Worm (Caenorhabditis elegans) whole organism, early embryonic: ENCODE measurements around the gene nspg-6.

Experiments used
- B0310.2 ChIP-seq: sonication (generic microtip); optimal IDR thresholded peaks from 2 replicates; lab custom pipeline; 2016; ENCODE audit warnings: mild to moderate bottlenecking, missing genetic modification characterization, missing compliant biosample characterization
- F13C5.2 ChIP-seq: sonication (generic microtip); optimal IDR thresholded peaks from 2 replicates; lab custom pipeline; 2017; ENCODE audit warnings: mild to moderate bottlenecking, missing genetic modification characterization, inconsistent platforms, missing compliant biosample characterization
- aly-1 ChIP-seq: sonication (generic microtip); optimal IDR thresholded peaks from 2 replicates; lab custom pipeline; 2016; ENCODE audit warnings: missing genetic modification characterization, missing compliant biosample characterization
- ama-1 ChIP-seq: fragments of 150-350 bp; optimal IDR thresholded peaks from 2 replicates; lab custom pipeline; 2014
- ceh-13 ChIP-seq: fragments of 200-800 bp; sonication (Bioruptor generic); optimal IDR thresholded peaks from 2 replicates; lab custom pipeline; 2018; ENCODE audit warnings: mild to moderate bottlenecking, missing genetic modification characterization, missing compliant biosample characterization
- ceh-36 ChIP-seq: sonication (generic microtip); optimal IDR thresholded peaks from 2 replicates; lab custom pipeline; 2016; ENCODE audit warnings: missing genetic modification characterization, inconsistent platforms, missing compliant biosample characterization
- ets-7 ChIP-seq: sonication (generic microtip); optimal IDR thresholded peaks from 2 replicates; lab custom pipeline; 2016; ENCODE audit warnings: missing genotype, missing genetic modification characterization, missing compliant biosample characterization
- flt-1 ChIP-seq: fragments of 200-800 bp; sonication (Bioruptor generic); IDR thresholded peaks from 2 replicates; pipeline ENCODE4 v1.3.6; 2022; ENCODE audit warnings: missing genetic modification characterization, missing compliant biosample characterization
- hmbx-1 ChIP-seq: sonication (generic microtip); optimal IDR thresholded peaks from 2 replicates; lab custom pipeline; 2016; ENCODE audit warnings: mild to moderate bottlenecking, missing genetic modification characterization, missing compliant biosample characterization
- hmg-4 ChIP-seq: fragments of 200-800 bp; sonication (Bioruptor generic); optimal IDR thresholded peaks from 2 replicates; lab custom pipeline; 2018; ENCODE audit warnings: mild to moderate bottlenecking, missing genetic modification characterization, missing compliant biosample characterization
- hnd-1 ChIP-seq: sonication (generic microtip); optimal IDR thresholded peaks from 2 replicates; lab custom pipeline; 2016; ENCODE audit warnings: missing genetic modification characterization, missing compliant biosample characterization
- pes-1 ChIP-seq: fragments of 200-800 bp; sonication (Bioruptor generic); IDR thresholded peaks from 2 replicates; pipeline ENCODE4 v1.3.6; 2022; ENCODE audit warnings: missing genetic modification reagents, missing genetic modification characterization, missing compliant biosample characterization
- scrt-1 ChIP-seq: fragments of 200-800 bp; sonication (Bioruptor generic); IDR thresholded peaks from 2 replicates; pipeline ENCODE4 v1.3.6; 2022; ENCODE audit warnings: missing genetic modification characterization, missing compliant biosample characterization
- sea-1 ChIP-seq: fragments of 200-800 bp; sonication (Bioruptor generic); conservative IDR thresholded peaks from 2 replicates; pipeline ENCODE4 v1.3.6; 2022; ENCODE audit warnings: missing genetic modification characterization, missing compliant biosample characterization
- tbx-11 ChIP-seq: fragments of 200-800 bp; sonication (Bioruptor generic); IDR thresholded peaks from 2 replicates; pipeline ENCODE4 v1.3.6; 2022; ENCODE audit warnings: missing genetic modification characterization, missing compliant biosample characterization
- tbx-37 ChIP-seq: fragments of 200-800 bp; sonication (Bioruptor generic); conservative IDR thresholded peaks from 2 replicates; pipeline ENCODE4 v1.3.6; 2022; ENCODE audit warnings: missing genetic modification reagents, missing genetic modification characterization, missing compliant biosample characterization
- tra-4 ChIP-seq: sonication (generic microtip); optimal IDR thresholded peaks from 2 replicates; lab custom pipeline; 2017; ENCODE audit warnings: missing genetic modification characterization, missing compliant biosample characterization

The nspg-6 gene

ce11 chrIII:7339138-7339537 is 24.4 kb upstream of the nspg-6 start:
- no peak for TF ChIP-seq sea-1 (GFP tag; lab: Robert Waterston, UW)
- no peak for TF ChIP-seq tra-4 (tag; lab: Kevin White, UChicago)
- no peak for TF ChIP-seq scrt-1 (GFP tag; lab: Robert Waterston, UW)
- no peak for TF ChIP-seq ceh-13 (GFP tag; lab: Kevin White, UChicago)
- TF ChIP-seq B0310.2 (tag; lab: Kevin White, UChicago), result no peak
- TF ChIP-seq ama-1 (lab: Kevin White, UChicago), result no peak
- no peak for TF ChIP-seq ceh-36 (tag; lab: Kevin White, UChicago)
- no peak for TF ChIP-seq aly-1 (tag; lab: Kevin White, UChicago)
- TF ChIP-seq tbx-11 (GFP tag; lab: Robert Waterston, UW), result no peak
- no peak for TF ChIP-seq F13C5.2 (tag; lab: Kevin White, UChicago)

- TF ChIP-seq ceh-13 (GFP tag; lab: Kevin White, UChicago), result no peak
- TF ChIP-seq tbx-37 (GFP tag; lab: Robert Waterston, UW), result no peak
- no peak for TF ChIP-seq tbx-11 (GFP tag; lab: Robert Waterston, UW)
- no peak for TF ChIP-seq pes-1 (GFP tag; lab: Robert Waterston, UW)
- TF ChIP-seq F13C5.2 (tag; lab: Kevin White, UChicago), result no peak
- no peak for TF ChIP-seq scrt-1 (GFP tag; lab: Robert Waterston, UW)
- no peak for TF ChIP-seq ceh-36 (tag; lab: Kevin White, UChicago)
- TF ChIP-seq ama-1 (lab: Kevin White, UChicago), result no peak
- no peak for TF ChIP-seq B0310.2 (tag; lab: Kevin White, UChicago)
These were observed 23.9 kb upstream of the nspg-6 start, which contains the start of gene kap-1 for ce11 chrIII:7338693-7339092. TSS of gene kap-1 (plus strand) at chrIII:7338835.

- TF ChIP-seq B0310.2 (tag; lab: Kevin White, UChicago) (no peak), tbx-11 (GFP tag; lab: Robert Waterston, UW) (0 out of 2 replicates have a peak, but pooled peaks have one; percentile 10)
These were observed 23.2 kb upstream of the nspg-6 start for ce11 chrIII:7338009-7338408.

- peak; percentile 10 for TF ChIP-seq hmg-4
- TF ChIP-seq tbx-11 (GFP tag; lab: Robert Waterston, UW), result no peak
These were observed 21.4 kb upstream of the nspg-6 start, which contains the start of gene gsp-2 for ce11 chrIII:7336214-7336613. TSS of gene gsp-2 (plus strand) at chrIII:7336587.

ce11 chrIII:7335220-7335619 is 20.4 kb upstream of the nspg-6 start, which contains the start of gene F56C9.10:
TSS of gene F56C9.10 (minus strand) at chrIII:7335316.
- TF ChIP-seq B0310.2 (tag; lab: Kevin White, UChicago), result no peak
- no peak for TF ChIP-seq sea-1 (GFP tag; lab: Robert Waterston, UW)
- TF ChIP-seq tbx-11 (GFP tag; lab: Robert Waterston, UW), result no peak
- no peak for TF ChIP-seq hmbx-1 (tag; lab: Kevin White, UChicago)
- TF ChIP-seq hmg-4, result peak; percentile 40
- peak; percentile 25 for TF ChIP-seq F13C5.2 (tag; lab: Kevin White, UChicago)
- no peak for TF ChIP-seq ceh-36 (tag; lab: Kevin White, UChicago)
- no peak for TF ChIP-seq ceh-13 (GFP tag; lab: Kevin White, UChicago)

ce11 chrIII:7331671-7332070 is 16.9 kb upstream of the nspg-6 start:
- TF ChIP-seq pes-1 (GFP tag; lab: Robert Waterston, UW) (no peak), tbx-11 (GFP tag; lab: Robert Waterston, UW) (no peak), ceh-36 (tag; lab: Kevin White, UChicago) (no peak), flt-1 (GFP tag; lab: Robert Waterston, UW) (no peak), tbx-37 (GFP tag; lab: Robert Waterston, UW) (no peak), hmbx-1 (tag; lab: Kevin White, UChicago) (no peak), aly-1 (tag; lab: Kevin White, UChicago) (no peak)

ce11 chrIII:7329155-7329732 is 14.5 kb upstream of the nspg-6 start, which contains the start of gene lab-2:
TSS of gene lab-2 (minus strand) at chrIII:7329607.
- no peak for TF ChIP-seq tbx-11 (GFP tag; lab: Robert Waterston, UW)
- TF ChIP-seq B0310.2 (tag; lab: Kevin White, UChicago), result no peak
- TF ChIP-seq ceh-36 (tag; lab: Kevin White, UChicago), result no peak
- no peak for TF ChIP-seq hnd-1 (tag; lab: Kevin White, UChicago)
- no peak for TF ChIP-seq tra-4 (tag; lab: Kevin White, UChicago)
- no peak for TF ChIP-seq flt-1 (GFP tag; lab: Robert Waterston, UW)
- no peak for TF ChIP-seq sea-1 (GFP tag; lab: Robert Waterston, UW)
- no peak for TF ChIP-seq tbx-37 (GFP tag; lab: Robert Waterston, UW)
- no peak for TF ChIP-seq hmbx-1 (tag; lab: Kevin White, UChicago)
- TF ChIP-seq ama-1 (lab: Kevin White, UChicago), result no peak
- TF ChIP-seq scrt-1 (GFP tag; lab: Robert Waterston, UW), result no peak
- no peak for TF ChIP-seq ets-7 (tag; lab: Kevin White, UChicago)
- TF ChIP-seq aly-1 (tag; lab: Kevin White, UChicago), result no peak
- no peak for TF ChIP-seq pes-1 (GFP tag; lab: Robert Waterston, UW)
- no peak for TF ChIP-seq ceh-13 (GFP tag; lab: Kevin White, UChicago)
- TF ChIP-seq F13C5.2 (tag; lab: Kevin White, UChicago), result no peak

ce11 chrIII:7323331-7323730 is 8.6 kb upstream of the nspg-6 start:
- TF ChIP-seq F13C5.2 (tag; lab: Kevin White, UChicago), result no peak
- no peak for TF ChIP-seq tbx-11 (GFP tag; lab: Robert Waterston, UW)
- TF ChIP-seq tra-4 (tag; lab: Kevin White, UChicago), result no peak
- TF ChIP-seq ama-1 (lab: Kevin White, UChicago), result no peak
- TF ChIP-seq scrt-1 (GFP tag; lab: Robert Waterston, UW), result no peak
- TF ChIP-seq B0310.2 (tag; lab: Kevin White, UChicago), result no peak
- TF ChIP-seq tbx-37 (GFP tag; lab: Robert Waterston, UW), result no peak
- no peak for TF ChIP-seq pes-1 (GFP tag; lab: Robert Waterston, UW)
- no peak for TF ChIP-seq hmbx-1 (tag; lab: Kevin White, UChicago)
- no peak for TF ChIP-seq hmg-4
- TF ChIP-seq flt-1 (GFP tag; lab: Robert Waterston, UW), result no peak
- TF ChIP-seq ets-7 (tag; lab: Kevin White, UChicago), result no peak
